Worm (Caenorhabditis elegans) whole organism, L1 larva: Measurements from ENCODE around the gene srh-235.

Experiments used
- C34B4.2 ChIP-seq: sonication (generic microtip); optimal IDR thresholded peaks from 2 replicates; lab custom pipeline; 2017; ENCODE audit warnings: mild to moderate bottlenecking, missing genetic modification characterization, missing compliant biosample characterization
- ceh-82 ChIP-seq, 3 experiments: fragments of 150-350 bp in 1 of 3; sonication (generic microtip) in 2 of 3; optimal IDR thresholded peaks; 2 replicates each; lab custom pipeline; 2014 to 2017; ENCODE audit warnings: missing biosample characterization in 3 of 3, missing genetic modification characterization in 3 of 3
- egl-27 ChIP-seq, 2 experiments: fragments of 150-350 bp in 1 of 2; sonication (generic microtip); optimal IDR thresholded peaks; 3 replicates each; lab custom pipeline; 2017 to 2018; ENCODE audit warnings: missing biosample characterization in 2 of 2, missing genetic modification characterization in 2 of 2, missing genetic modification reagents in 2 of 2
- fkh-4 ChIP-seq: sonication (generic microtip); optimal IDR thresholded peaks from 2 replicates; lab custom pipeline; 2016; ENCODE audit warnings: missing compliant biosample characterization, missing genetic modification characterization, borderline replicate concordance
- grh-1 ChIP-seq: fragments of 200-800 bp; sonication (Bioruptor generic); IDR thresholded peaks from 2 replicates; pipeline ENCODE4 v1.3.6; 2022; ENCODE audit warnings: missing genetic modification reagents, missing genetic modification characterization, missing compliant biosample characterization
- mdl-1 ChIP-seq, 2 experiments: fragments of 150-350 bp; optimal IDR thresholded peaks; 2 replicates each; lab custom pipeline; 2014 to 2017; ENCODE audit warnings: missing biosample characterization in 2 of 2, missing genetic modification characterization in 2 of 2, inconsistent platforms in 1 of 2
- tbx-2 ChIP-seq: sonication (generic microtip); optimal IDR thresholded peaks from 2 replicates; lab custom pipeline; 2016; ENCODE audit warnings: missing genetic modification characterization, missing compliant biosample characterization
- unc-130 ChIP-seq: fragments of 150-350 bp; optimal IDR thresholded peaks from 2 replicates; lab custom pipeline; 2017; ENCODE audit warnings: missing biosample characterization, missing genetic modification characterization, inconsistent platforms
- unc-30 ChIP-seq: sonication (generic microtip); optimal IDR thresholded peaks from 2 replicates; lab custom pipeline; 2017; ENCODE audit warnings: missing biosample characterization, missing genetic modification characterization
- unc-62 ChIP-seq: fragments of 150-350 bp; optimal IDR thresholded peaks from 2 replicates; lab custom pipeline; 2014; ENCODE audit warnings: missing biosample characterization, missing genetic modification reagents, missing genetic modification characterization

DNA sequence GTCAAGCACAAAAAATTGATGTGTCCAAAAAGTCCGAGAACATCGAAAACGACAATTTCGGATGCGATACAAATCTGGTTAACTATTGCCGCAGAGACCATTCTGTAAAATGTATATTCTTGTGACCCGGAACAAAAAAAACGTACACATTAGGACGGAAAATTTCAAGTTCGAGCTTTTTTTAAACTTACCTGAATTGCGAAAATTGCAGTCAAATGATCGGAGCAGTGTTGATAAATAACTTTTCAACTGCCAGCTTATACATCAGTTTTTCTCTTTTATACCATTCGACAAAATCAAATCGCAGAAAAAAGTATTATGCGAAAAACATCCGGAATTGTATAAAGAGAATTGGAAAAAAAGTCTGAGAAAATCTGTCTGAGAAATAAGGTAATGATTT lies 33.1 kb downstream of the srh-235 start, which contains the start of gene srsx-2:
- TF ChIP-seq fkh-4 (tag; lab: Kevin White, UChicago): no peak
- no peak for TF ChIP-seq mdl-1 (tag; optimal IDR thresholded peaks at IDR 0.05; lab: Kevin White, UChicago)
- no peak for TF ChIP-seq egl-27 (tag; optimal IDR thresholded peaks at IDR 0.05; lab: Kevin White, UChicago)
- no peak for TF ChIP-seq ceh-82 (tag; optimal IDR thresholded peaks at IDR 0.05; lab: Kevin White, UChicago)
- no peak for TF ChIP-seq C34B4.2 (tag; lab: Kevin White, UChicago)
- no peak for TF ChIP-seq unc-62 (GFP tag; lab: Kevin White, UChicago)
- TF ChIP-seq grh-1 (GFP tag; lab: Robert Waterston, UW): no peak
- no peak for TF ChIP-seq tbx-2 (tag; lab: Kevin White, UChicago)
- TF ChIP-seq unc-130 (tag; lab: Kevin White, UChicago): no peak
- TF ChIP-seq unc-30 (tag; lab: Kevin White, UChicago): no peak
